Worm (Caenorhabditis elegans) whole organism, early embryonic: ENCODE data around the gene W08F4.3.

Experiments
- F13C5.2 ChIP-seq: sonication (generic microtip); optimal IDR thresholded peaks from 2 replicates; lab custom pipeline; 2017; ENCODE audit warnings: mild to moderate bottlenecking, missing genetic modification characterization, inconsistent platforms, missing compliant biosample characterization
- aly-1 ChIP-seq: sonication (generic microtip); optimal IDR thresholded peaks from 2 replicates; lab custom pipeline; 2016; ENCODE audit warnings: missing genetic modification characterization, missing compliant biosample characterization
- ama-1 ChIP-seq: fragments of 150-350 bp; optimal IDR thresholded peaks from 2 replicates; lab custom pipeline; 2014
- pes-1 ChIP-seq: fragments of 200-800 bp; sonication (Bioruptor generic); IDR thresholded peaks from 2 replicates; pipeline ENCODE4 v1.3.6; 2022; ENCODE audit warnings: missing genetic modification reagents, missing genetic modification characterization, missing compliant biosample characterization
- tbx-37 ChIP-seq: fragments of 200-800 bp; sonication (Bioruptor generic); conservative IDR thresholded peaks from 2 replicates; pipeline ENCODE4 v1.3.6; 2022; ENCODE audit warnings: missing genetic modification reagents, missing genetic modification characterization, missing compliant biosample characterization
- tra-4 ChIP-seq: sonication (generic microtip); optimal IDR thresholded peaks from 2 replicates; lab custom pipeline; 2017; ENCODE audit warnings: missing genetic modification characterization, missing compliant biosample characterization

- TF ChIP-seq tra-4 (no peak), ama-1 (lab: Kevin White, UChicago) (no peak), aly-1 (tag; lab: Kevin White, UChicago) (no peak), tbx-37 (GFP tag; lab: Robert Waterston, UW) (no peak), F13C5.2 (tag; lab: Kevin White, UChicago) (no peak), pes-1 (GFP tag; lab: Robert Waterston, UW) (no peak)
Measured at ce11 chrII:622478-622877, 42.1 kb downstream of the W08F4.3 start.
